Fruit fly (Drosophila melanogaster) whole organism, embryonic: Measurements from ENCODE around the gene CG31459.
A peak's percentile ranks its signal among the peaks of the same experiment; 100 is the strongest.

Experiments
- ATbp ChIP-seq: fragments of 200-800 bp; sonication (Bioruptor generic); optimal IDR thresholded peaks from 2 replicates; lab custom pipeline; 2017; ENCODE audit warnings: missing biosample characterization, mild to moderate bottlenecking, missing genetic modification characterization, missing genetic modification reagents
- Abd-B ChIP-seq: fragments of 200-800 bp; sonication (Bioruptor generic); optimal IDR thresholded peaks from 2 replicates; lab custom pipeline; 2018; ENCODE audit warnings: missing biosample characterization, mild to moderate bottlenecking, missing genetic modification characterization, moderate library complexity
- Aef1 ChIP-seq: fragments of 200-800 bp; sonication (Bioruptor generic); IDR thresholded peaks from 3 replicates; pipeline ENCODE4 v1.3.6; 2022; ENCODE audit warnings: missing biosample characterization, missing genetic modification characterization
- Antp ChIP-seq: fragments of 200-800 bp; sonication (Bioruptor generic); optimal IDR thresholded peaks from 3 replicates; lab custom pipeline; 2016; ENCODE audit warnings: missing biosample characterization, missing genetic modification characterization
- Blimp-1 ChIP-seq: fragments of 200-800 bp; sonication (Bioruptor generic); optimal IDR thresholded peaks from 3 replicates; lab custom pipeline; 2018; ENCODE audit warnings: missing biosample characterization, missing genetic modification characterization, mild to moderate bottlenecking, moderate library complexity, missing genetic modification reagents
- CG11085 ChIP-seq: fragments of 200-800 bp; sonication (Bioruptor generic); IDR thresholded peaks from 2 replicates; pipeline ENCODE4 v1.3.6; 2022; ENCODE audit warnings: missing biosample characterization, missing genetic modification characterization
- CG11398 ChIP-seq: fragments of 200-800 bp; sonication (Bioruptor generic); optimal IDR thresholded peaks from 2 replicates; lab custom pipeline; 2016; ENCODE audit warnings: missing biosample characterization, missing genetic modification characterization
- CG11504 ChIP-seq: fragments of 200-800 bp; sonication (Bioruptor generic); optimal IDR thresholded peaks from 3 replicates; lab custom pipeline; 2019; ENCODE audit warnings: missing biosample characterization, mild to moderate bottlenecking, missing genetic modification characterization, moderate library complexity
- CG12769 ChIP-seq: fragments of 200-800 bp; sonication (Bioruptor generic); optimal IDR thresholded peaks from 2 replicates; lab custom pipeline; 2019; ENCODE audit warnings: missing biosample characterization, mild to moderate bottlenecking, missing genetic modification characterization, moderate library complexity
- CG14710 ChIP-seq: fragments of 200-800 bp; sonication (Bioruptor generic); optimal IDR thresholded peaks from 3 replicates; lab custom pipeline; 2019; ENCODE audit warnings: missing biosample characterization, mild to moderate bottlenecking, missing genetic modification characterization, moderate library complexity
- CG14860 ChIP-seq: fragments of 200-800 bp; sonication (Bioruptor generic); IDR thresholded peaks from 3 replicates; pipeline ENCODE4 v1.3.6; 2022; ENCODE audit warnings: missing biosample characterization, missing genetic modification characterization; ENCODE audit not compliant: partially characterized antibody
- CG14965 ChIP-seq: fragments of 200-800 bp; sonication (Bioruptor generic); optimal IDR thresholded peaks from 2 replicates; lab custom pipeline; 2016; ENCODE audit warnings: missing biosample characterization, missing genetic modification characterization, borderline replicate concordance
- CG15514 ChIP-seq: fragments of 200-800 bp; sonication (Bioruptor generic); optimal IDR thresholded peaks from 3 replicates; lab custom pipeline; 2017; ENCODE audit warnings: missing biosample characterization, missing genetic modification characterization, mild to moderate bottlenecking, moderate library complexity, missing genetic modification reagents
- CG18262 ChIP-seq: fragments of 200-800 bp; optimal IDR thresholded peaks from 3 replicates; lab custom pipeline; 2019; ENCODE audit warnings: missing biosample characterization, mild to moderate bottlenecking, missing genetic modification characterization, moderate library complexity
- CG2120 ChIP-seq: fragments of 200-800 bp; sonication (Bioruptor generic); optimal IDR thresholded peaks from 3 replicates; lab custom pipeline; 2016; ENCODE audit warnings: missing biosample characterization, missing genetic modification characterization
- CG3065 ChIP-seq: fragments of 200-800 bp; sonication (Bioruptor generic); optimal IDR thresholded peaks from 2 replicates; lab custom pipeline; 2016; ENCODE audit warnings: missing biosample characterization, missing genetic modification characterization
- CG4617 ChIP-seq: fragments of 200-800 bp; sonication (Bioruptor generic); optimal IDR thresholded peaks from 3 replicates; lab custom pipeline; 2016; ENCODE audit warnings: missing biosample characterization, missing genetic modification characterization, borderline replicate concordance
- CG6765 ChIP-seq: fragments of 200-800 bp; sonication (Bioruptor generic); optimal IDR thresholded peaks from 3 replicates; lab custom pipeline; 2017; ENCODE audit warnings: missing biosample characterization, mild to moderate bottlenecking, missing genetic modification characterization
- Drgx ChIP-seq: fragments of 200-800 bp; sonication (Bioruptor generic); IDR thresholded peaks from 2 replicates; pipeline ENCODE4 v1.3.6; 2022; ENCODE audit warnings: missing biosample characterization, missing genetic modification characterization
- ERR ChIP-seq: fragments of 200-800 bp; sonication (Bioruptor generic); optimal IDR thresholded peaks from 2 replicates; lab custom pipeline; 2016; ENCODE audit warnings: missing biosample characterization, missing genetic modification characterization
- Ets65A ChIP-seq: fragments of 200-800 bp; sonication (Bioruptor generic); peaks from one replicate; lab custom pipeline; 2016; ENCODE audit warnings: missing biosample characterization, missing genetic modification characterization
- GATAe ChIP-seq: fragments of 200-800 bp; sonication (Bioruptor generic); conservative IDR thresholded peaks from 2 replicates; pipeline ENCODE4 v1.3.6; 2022; ENCODE audit warnings: missing biosample characterization, missing genetic modification characterization
- H15 ChIP-seq: fragments of 200-800 bp; sonication (Bioruptor generic); IDR thresholded peaks from 3 replicates; pipeline ENCODE4 v1.3.6; 2022; ENCODE audit warnings: missing biosample characterization, missing genetic modification characterization
- Hr3 ChIP-seq: fragments of 200-800 bp; sonication (Bioruptor generic); optimal IDR thresholded peaks from 3 replicates; lab custom pipeline; 2016; ENCODE audit warnings: missing biosample characterization, missing genetic modification characterization
- Hr51 ChIP-seq, 2 experiments: fragments of 200-800 bp; sonication (Bioruptor generic); optimal IDR thresholded peaks; 2 replicates in 1 of 2; 3 replicates in 1 of 2; lab custom pipeline; 2016 to 2018; ENCODE audit warnings: missing biosample characterization in 2 of 2, missing genetic modification characterization in 2 of 2, mild to moderate bottlenecking in 1 of 2, moderate library complexity in 1 of 2
- Mad ChIP-seq: fragments of 200-800 bp; sonication (Bioruptor generic); optimal IDR thresholded peaks from 2 replicates; lab custom pipeline; 2016; ENCODE audit warnings: missing biosample characterization, missing genetic modification characterization
- Max ChIP-seq: fragments of 200-800 bp; sonication (Bioruptor generic); optimal IDR thresholded peaks from 2 replicates; lab custom pipeline; 2016; ENCODE audit warnings: missing biosample characterization, mild to moderate bottlenecking, missing genetic modification characterization
- Oli ChIP-seq: fragments of 200-800 bp; sonication (Bioruptor generic); optimal IDR thresholded peaks from 2 replicates; lab custom pipeline; 2018; ENCODE audit warnings: missing biosample characterization, mild to moderate bottlenecking, missing genetic modification characterization, moderate library complexity
- Rfx ChIP-seq: fragments of 200-800 bp; sonication (Bioruptor generic); IDR thresholded peaks from 2 replicates; pipeline ENCODE4 v1.3.6; 2022; ENCODE audit warnings: missing biosample characterization, missing genetic modification characterization
- Sox100B ChIP-seq: fragments of 200-800 bp; sonication (Bioruptor generic); optimal IDR thresholded peaks from 3 replicates; lab custom pipeline; 2018; ENCODE audit warnings: missing biosample characterization, mild to moderate bottlenecking, missing genetic modification characterization
- abd-A ChIP-seq: fragments of 200-800 bp; sonication (Bioruptor generic); optimal IDR thresholded peaks from 3 replicates; lab custom pipeline; 2019; ENCODE audit warnings: missing biosample characterization, mild to moderate bottlenecking, missing genetic modification characterization, moderate library complexity
- caup ChIP-seq: fragments of 200-800 bp; sonication (Bioruptor generic); optimal IDR thresholded peaks from 3 replicates; lab custom pipeline; 2017; ENCODE audit warnings: missing biosample characterization, mild to moderate bottlenecking, missing genetic modification characterization, moderate library complexity; ENCODE audit not compliant: severe bottlenecking
- cg ChIP-seq: fragments of 200-800 bp; sonication (Bioruptor generic); optimal IDR thresholded peaks from 3 replicates; lab custom pipeline; 2019; ENCODE audit warnings: missing biosample characterization, mild to moderate bottlenecking, missing genetic modification characterization, moderate library complexity
- disco-r ChIP-seq: fragments of 200-800 bp; sonication (Bioruptor generic); optimal IDR thresholded peaks from 2 replicates; lab custom pipeline; 2016; ENCODE audit warnings: missing biosample characterization, missing genetic modification characterization
- eve ChIP-seq, 2 experiments: fragments of >200 bp; optimal IDR thresholded peaks; 2 replicates each; lab custom pipeline; 2017; ENCODE audit warnings: missing biosample characterization in 2 of 2, missing genetic modification characterization in 2 of 2
- gcm2 ChIP-seq: fragments of 200-800 bp; sonication (Bioruptor generic); optimal IDR thresholded peaks from 2 replicates; lab custom pipeline; 2016; ENCODE audit warnings: missing biosample characterization, missing genetic modification characterization
- gfzf ChIP-seq: fragments of 200-800 bp; sonication (Bioruptor generic); optimal IDR thresholded peaks from 2 replicates; lab custom pipeline; 2016; ENCODE audit warnings: missing biosample characterization, mild to moderate bottlenecking, missing genetic modification characterization, moderate library complexity
- gro ChIP-seq: fragments of 200-800 bp; sonication (Bioruptor generic); optimal IDR thresholded peaks from 2 replicates; lab custom pipeline; 2016; ENCODE audit warnings: missing biosample characterization, missing genetic modification characterization
- gsb ChIP-seq: fragments of 200-800 bp; sonication (Bioruptor generic); IDR thresholded peaks from 2 replicates; pipeline ENCODE4 v1.3.6; 2022; ENCODE audit warnings: missing biosample characterization, missing genetic modification characterization
- ind ChIP-seq: fragments of 200-800 bp; sonication (Bioruptor generic); optimal IDR thresholded peaks from 3 replicates; lab custom pipeline; 2016; ENCODE audit warnings: missing biosample characterization, missing genetic modification characterization
- mirr ChIP-seq: fragments of 200-800 bp; sonication (Bioruptor generic); optimal IDR thresholded peaks from 3 replicates; lab custom pipeline; 2018; ENCODE audit warnings: missing biosample characterization, mild to moderate bottlenecking, missing genetic modification characterization
- pros ChIP-seq: fragments of 200-800 bp; sonication (Bioruptor generic); optimal IDR thresholded peaks from 3 replicates; lab custom pipeline; 2019; ENCODE audit warnings: missing biosample characterization, mild to moderate bottlenecking, missing genetic modification characterization, moderate library complexity
- scrt ChIP-seq: fragments of 200-800 bp; sonication (Bioruptor generic); optimal IDR thresholded peaks from 2 replicates; lab custom pipeline; 2018; ENCODE audit warnings: missing biosample characterization, mild to moderate bottlenecking, missing genetic modification characterization, moderate library complexity
- sim ChIP-seq: fragments of 200-800 bp; sonication (Bioruptor generic); IDR thresholded peaks from 2 replicates; pipeline ENCODE4 v1.3.6; 2022; ENCODE audit warnings: missing biosample characterization, missing genetic modification characterization
- tin ChIP-seq: fragments of 200-800 bp; sonication (Bioruptor generic); optimal IDR thresholded peaks from 3 replicates; lab custom pipeline; 2016; ENCODE audit warnings: missing biosample characterization, missing genetic modification characterization
- tna ChIP-seq: fragments of 200-800 bp; sonication (Bioruptor generic); IDR thresholded peaks from 2 replicates; pipeline ENCODE4 v1.3.6; 2022; ENCODE audit warnings: missing biosample characterization, missing genetic modification characterization; ENCODE audit not compliant: partially characterized antibody
- trem ChIP-seq: fragments of 200-800 bp; optimal IDR thresholded peaks from 3 replicates; lab custom pipeline; 2019; ENCODE audit warnings: missing biosample characterization, mild to moderate bottlenecking, missing genetic modification characterization, moderate library complexity
- ttk ChIP-seq: fragments of 200-800 bp; sonication (Bioruptor generic); IDR thresholded peaks from 2 replicates; pipeline ENCODE4 v2.1.2; 2022; ENCODE audit warnings: missing biosample characterization, missing genetic modification characterization
- wdn ChIP-seq: fragments of 200-800 bp; sonication (Bioruptor generic); IDR thresholded peaks from 2 replicates; pipeline ENCODE4 v1.3.6; 2022; ENCODE audit warnings: missing biosample characterization, missing genetic modification characterization
- zfh1 ChIP-seq: fragments of 200-800 bp; sonication (Bioruptor generic); IDR thresholded peaks from 3 replicates; pipeline ENCODE4 v1.3.6; 2022; ENCODE audit warnings: missing biosample characterization, missing genetic modification characterization

CG31459 gene

DNA sequence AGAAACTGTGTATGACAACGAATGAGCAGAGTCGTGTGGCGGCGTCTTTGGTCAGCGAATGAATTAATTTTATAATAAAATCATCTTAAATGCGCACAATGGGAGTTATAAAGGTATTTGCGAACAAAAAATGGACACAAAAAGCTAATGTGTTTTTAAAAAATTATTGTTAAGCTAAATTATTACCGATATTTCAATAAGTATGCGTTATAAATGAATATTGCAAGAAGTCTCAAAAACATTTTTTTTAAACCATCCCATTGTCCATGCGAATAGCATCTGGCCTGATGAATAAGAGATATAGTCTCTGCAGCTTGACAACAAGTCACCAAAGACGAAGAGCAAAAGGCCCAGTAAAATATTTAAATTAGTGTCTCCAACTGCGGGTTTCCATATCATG is 9.7 kb upstream of the CG31459 start (continued):
- TF ChIP-seq CG14710 (tag; lab: Kevin White, UChicago) (no peak), gro (GFP tag; lab: Kevin White, UChicago) (peak; percentile 25), CG14965 (no peak), Hr3 (GFP tag; lab: Kevin White, UChicago) (peak; percentile 18), abd-A (tag; lab: Kevin White, UChicago) (peak; percentile 75), CG14860 (GFP tag; lab: Robert Waterston, UW) (no peak), sim (GFP tag; lab: Robert Waterston, UW) (no peak), Sox100B (peak; percentile 67), CG11504 (tag; lab: Kevin White, UChicago) (peak; percentile 83), Blimp-1 (GFP tag; lab: Kevin White, UChicago) (peak; percentile 58), cg (GFP tag; lab: Kevin White, UChicago) (no peak), disco-r (peak; percentile 51), mirr (GFP tag; lab: Kevin White, UChicago) (no peak), Oli (tag; lab: Kevin White, UChicago) (peak; percentile 72), tin (GFP tag; lab: Kevin White, UChicago) (peak; percentile 7), eve (GFP tag; optimal IDR thresholded peaks at IDR 0.05; lab: Kevin White, UChicago) (peak in 1 of 2 experiments; percentile 41), tna (no peak), trem (tag; lab: Kevin White, UChicago) (peak; percentile 4), Rfx (GFP tag; lab: Robert Waterston, UW) (peak; percentile 85), caup (GFP tag; lab: Kevin White, UChicago) (peak; percentile 28), pros (GFP tag; lab: Kevin White, UChicago) (peak; percentile 52), Antp (GFP tag; lab: Kevin White, UChicago) (peak; percentile 25), ttk (GFP tag; lab: Robert Waterston, UW) (peak; percentile 47; the same call in 1 of the 2 replicates), Drgx (GFP tag; lab: Robert Waterston, UW) (no peak), gsb (0 out of 2 replicates have a peak, but pooled peaks have one; percentile 44), CG18262 (peak; percentile 66), GATAe (GFP tag; lab: Robert Waterston, UW) (0 out of 2 replicates have a peak, but pooled peaks have one; percentile 12), Abd-B (GFP tag; lab: Kevin White, UChicago) (peak; percentile 57), CG2120 (GFP tag; lab: Kevin White, UChicago) (peak; percentile 63), wdn (GFP tag; lab: Robert Waterston, UW) (peak; percentile 57; the same call in 1 of the 2 replicates), gcm2 (GFP tag; lab: Kevin White, UChicago) (no peak), Mad (GFP tag; lab: Kevin White, UChicago) (peak; percentile 19), CG12769 (tag; lab: Kevin White, UChicago) (peak; percentile 46), Max (GFP tag; lab: Kevin White, UChicago) (no peak), CG4617 (GFP tag; lab: Kevin White, UChicago) (no peak), CG11085 (GFP tag; lab: Robert Waterston, UW) (0 out of 2 replicates have a peak, but pooled peaks have one; percentile 20), gfzf (GFP tag; lab: Kevin White, UChicago) (no peak), Ets65A (peak; percentile 88), CG15514 (GFP tag; lab: Kevin White, UChicago) (peak; percentile 36), CG6765 (GFP tag; lab: Kevin White, UChicago) (no peak), Aef1 (peak; percentile 41; the same call in 1 of the 3 replicates), CG11398 (GFP tag; lab: Kevin White, UChicago) (no peak), ERR (no peak), CG3065 (GFP tag; lab: Kevin White, UChicago) (peak; percentile 4), Hr51 (GFP tag; optimal IDR thresholded peaks at IDR 0.05; lab: Kevin White, UChicago) (peak in 1 of 2 experiments; percentile 84), scrt (GFP tag; lab: Kevin White, UChicago) (peak; percentile 44), H15 (GFP tag; lab: Robert Waterston, UW) (no peak), zfh1 (peak; percentile 58; the same call in 2 of the 3 replicates), ind (GFP tag; lab: Kevin White, UChicago) (peak; percentile 50), ATbp (GFP tag; lab: Kevin White, UChicago) (peak; percentile 81)
